Fruit fly (Drosophila melanogaster) whole organism, embryonic: ENCODE measurements around the gene CG7912.

Experiments used
- Adf1 ChIP-seq: fragments of 200-800 bp; sonication (Bioruptor generic); IDR thresholded peaks from 2 replicates; pipeline ENCODE4 v1.3.6; 2022; ENCODE audit warnings: missing biosample characterization, missing genetic modification characterization
- Bgb ChIP-seq: fragments of 200-800 bp; sonication (Bioruptor generic); IDR thresholded peaks from 2 replicates; pipeline ENCODE4 v1.3.6; 2022; ENCODE audit warnings: missing biosample characterization, missing genetic modification characterization; ENCODE audit not compliant: partially characterized antibody
- CG11695 ChIP-seq: fragments of 200-800 bp; sonication (Bioruptor generic); IDR thresholded peaks from 3 replicates; pipeline ENCODE4 v1.3.6; 2022; ENCODE audit warnings: missing biosample characterization, missing genetic modification characterization
- CG14014 ChIP-seq: fragments of 200-800 bp; sonication (Bioruptor generic); IDR thresholded peaks from 2 replicates; pipeline ENCODE4 v1.3.6; 2022; ENCODE audit warnings: missing biosample characterization, missing genetic modification characterization
- CG14710 ChIP-seq: fragments of 200-800 bp; sonication (Bioruptor generic); optimal IDR thresholded peaks from 3 replicates; lab custom pipeline; 2019; ENCODE audit warnings: missing biosample characterization, mild to moderate bottlenecking, missing genetic modification characterization, moderate library complexity
- CG15514 ChIP-seq: fragments of 200-800 bp; sonication (Bioruptor generic); optimal IDR thresholded peaks from 3 replicates; lab custom pipeline; 2017; ENCODE audit warnings: missing biosample characterization, missing genetic modification characterization, mild to moderate bottlenecking, moderate library complexity, missing genetic modification reagents
- CG16813 ChIP-seq: fragments of 200-800 bp; sonication (Bioruptor generic); IDR thresholded peaks from 3 replicates; pipeline ENCODE4 v1.3.6; 2022; ENCODE audit warnings: missing biosample characterization, missing genetic modification characterization; ENCODE audit not compliant: partially characterized antibody
- CG17359 ChIP-seq: fragments of 200-800 bp; sonication (Bioruptor generic); optimal IDR thresholded peaks from 3 replicates; lab custom pipeline; 2018; ENCODE audit warnings: missing biosample characterization, mild to moderate bottlenecking, missing genetic modification characterization, moderate library complexity
- CG18011 ChIP-seq: fragments of 200-800 bp; sonication (Bioruptor generic); optimal IDR thresholded peaks from 2 replicates; lab custom pipeline; 2017; ENCODE audit warnings: missing biosample characterization, missing genetic modification characterization, mild to moderate bottlenecking, moderate library complexity, missing genotype
- CG18764 ChIP-seq: fragments of 200-800 bp; sonication (Bioruptor generic); optimal IDR thresholded peaks from 3 replicates; lab custom pipeline; 2016; ENCODE audit warnings: missing biosample characterization, missing genetic modification characterization
- CG2116 ChIP-seq: fragments of 200-800 bp; sonication (Bioruptor generic); optimal IDR thresholded peaks from 3 replicates; lab custom pipeline; 2018; ENCODE audit warnings: missing biosample characterization, mild to moderate bottlenecking, missing genetic modification characterization
- CG30403 ChIP-seq: fragments of 200-800 bp; sonication (Bioruptor generic); optimal IDR thresholded peaks from 3 replicates; lab custom pipeline; 2016; ENCODE audit warnings: missing biosample characterization, missing genetic modification characterization
- CG31224 ChIP-seq: fragments of 200-800 bp; sonication (Bioruptor generic); IDR thresholded peaks from 2 replicates; pipeline ENCODE4 v1.3.6; 2022; ENCODE audit warnings: missing biosample characterization, missing genetic modification characterization
- CG33213 ChIP-seq: fragments of 200-800 bp; sonication (Bioruptor generic); optimal IDR thresholded peaks from 3 replicates; lab custom pipeline; 2016; ENCODE audit warnings: missing biosample characterization, missing genetic modification characterization
- CG3838 ChIP-seq: fragments of 200-800 bp; sonication (Bioruptor generic); optimal IDR thresholded peaks from 3 replicates; lab custom pipeline; 2016; ENCODE audit warnings: missing biosample characterization, missing genetic modification characterization
- CG3847 ChIP-seq: fragments of 200-800 bp; sonication (Bioruptor generic); IDR thresholded peaks from 2 replicates; pipeline ENCODE4 v1.3.6; 2022; ENCODE audit warnings: missing biosample characterization, missing genetic modification characterization
- CG7987 ChIP-seq: fragments of 200-800 bp; sonication (Bioruptor generic); optimal IDR thresholded peaks from 2 replicates; lab custom pipeline; 2018; ENCODE audit warnings: missing biosample characterization, mild to moderate bottlenecking, missing genetic modification characterization, moderate library complexity
- CG8765 ChIP-seq: fragments of 200-800 bp; sonication (Bioruptor generic); IDR thresholded peaks from 2 replicates; pipeline ENCODE4 v1.3.6; 2022; ENCODE audit warnings: missing biosample characterization, missing genetic modification characterization
- CG8924 ChIP-seq: fragments of 200-800 bp; optimal IDR thresholded peaks from 3 replicates; lab custom pipeline; 2019; ENCODE audit warnings: missing biosample characterization, mild to moderate bottlenecking, missing genetic modification characterization, moderate library complexity
- CTCF ChIP-seq: fragments of 200-800 bp; sonication (Bioruptor generic); optimal IDR thresholded peaks from 2 replicates; lab custom pipeline; 2017; ENCODE audit warnings: missing biosample characterization, mild to moderate bottlenecking, missing genetic modification characterization, moderate library complexity
- Dbx ChIP-seq: fragments of 200-800 bp; sonication (Bioruptor generic); IDR thresholded peaks from 3 replicates; pipeline ENCODE4 v1.3.6; 2022; ENCODE audit warnings: missing biosample characterization, missing genetic modification characterization
- Dip3 ChIP-seq: fragments of 200-800 bp; sonication (Bioruptor generic); optimal IDR thresholded peaks from 3 replicates; lab custom pipeline; 2016; ENCODE audit warnings: missing biosample characterization, missing genetic modification characterization
- Dll ChIP-seq: fragments of 200-800 bp; sonication (Bioruptor generic); IDR thresholded peaks from 4 replicates; pipeline ENCODE4 v1.3.6; 2022; ENCODE audit warnings: missing biosample characterization, missing genetic modification characterization; ENCODE audit not compliant: partially characterized antibody
- E2f2 ChIP-seq: fragments of 200-800 bp; sonication (Bioruptor generic); IDR thresholded peaks from 2 replicates; pipeline ENCODE4 v1.3.6; 2022; ENCODE audit warnings: missing biosample characterization, missing genetic modification characterization
- H15 ChIP-seq: fragments of 200-800 bp; sonication (Bioruptor generic); IDR thresholded peaks from 3 replicates; pipeline ENCODE4 v1.3.6; 2022; ENCODE audit warnings: missing biosample characterization, missing genetic modification characterization
- HLH4C ChIP-seq: fragments of 200-800 bp; sonication (Bioruptor generic); IDR thresholded peaks from 3 replicates; pipeline ENCODE4 v1.3.6; 2022; ENCODE audit warnings: missing biosample characterization, missing genetic modification characterization; ENCODE audit not compliant: partially characterized antibody
- Mad ChIP-seq: fragments of 200-800 bp; sonication (Bioruptor generic); optimal IDR thresholded peaks from 2 replicates; lab custom pipeline; 2016; ENCODE audit warnings: missing biosample characterization, missing genetic modification characterization
- Meics ChIP-seq: fragments of 200-800 bp; sonication (Bioruptor generic); optimal IDR thresholded peaks from 2 replicates; lab custom pipeline; 2017; ENCODE audit warnings: missing biosample characterization, mild to moderate bottlenecking, missing genetic modification characterization
- Myb ChIP-seq: fragments of 200-800 bp; sonication (Bioruptor generic); optimal IDR thresholded peaks from 2 replicates; lab custom pipeline; 2016; ENCODE audit warnings: missing biosample characterization, missing genetic modification characterization
- Nf-YC ChIP-seq: fragments of 200-800 bp; optimal IDR thresholded peaks from 3 replicates; lab custom pipeline; 2019; ENCODE audit warnings: missing biosample characterization, mild to moderate bottlenecking, missing genetic modification characterization, moderate library complexity
- Opbp ChIP-seq: fragments of 200-800 bp; sonication (Bioruptor generic); IDR thresholded peaks from 3 replicates; pipeline ENCODE4 v1.3.6; 2022; ENCODE audit warnings: missing biosample characterization, missing genetic modification characterization; ENCODE audit not compliant: partially characterized antibody
- Pdp1 ChIP-seq, 2 experiments: fragments of 200-800 bp; sonication (Bioruptor generic); optimal IDR thresholded peaks; 3 replicates each; lab custom pipeline; 2016; ENCODE audit warnings: missing biosample characterization in 2 of 2, missing genetic modification characterization in 2 of 2, mild to moderate bottlenecking in 1 of 2, moderate library complexity in 1 of 2
- Sin3A ChIP-seq: fragments of >200 bp; optimal IDR thresholded peaks from 2 replicates; lab custom pipeline; 2018
- Trl ChIP-seq, 3 experiments: fragments of >200 bp in 2 of 3; fragments of 200-800 bp in 1 of 3; sonication (Bioruptor generic) in 1 of 3; optimal IDR thresholded peaks; 2 replicates in 1 of 3; 3 replicates in 2 of 3; lab custom pipeline; 2016 to 2017; ENCODE audit warnings: missing biosample characterization in 1 of 3, missing genetic modification characterization in 1 of 3
- YL-1 ChIP-seq: fragments of 200-800 bp; sonication (Bioruptor generic); optimal IDR thresholded peaks from 3 replicates; lab custom pipeline; 2017; ENCODE audit warnings: missing biosample characterization, mild to moderate bottlenecking, missing genetic modification characterization
- amos ChIP-seq: fragments of 200-800 bp; sonication (Bioruptor generic); IDR thresholded peaks from 2 replicates; pipeline ENCODE4 v1.3.6; 2022; ENCODE audit warnings: missing biosample characterization, missing genetic modification characterization; ENCODE audit not compliant: partially characterized antibody
- bbx ChIP-seq: fragments of 200-800 bp; sonication (Bioruptor generic); IDR thresholded peaks from 2 replicates; pipeline ENCODE4 v1.3.6; 2022; ENCODE audit warnings: missing biosample characterization, missing genetic modification characterization; ENCODE audit not compliant: partially characterized antibody
- bowl ChIP-seq: fragments of 200-800 bp; sonication (Bioruptor generic); IDR thresholded peaks from 2 replicates; pipeline ENCODE4 v1.3.6; 2022; ENCODE audit warnings: missing biosample characterization, missing genetic modification characterization
- br ChIP-seq: fragments of >200 bp; optimal IDR thresholded peaks from 2 replicates; lab custom pipeline; 2017
- ewg ChIP-seq: fragments of 200-800 bp; sonication (Bioruptor generic); optimal IDR thresholded peaks from 3 replicates; lab custom pipeline; 2017; ENCODE audit warnings: mild to moderate bottlenecking, missing biosample characterization, missing genetic modification reagents, missing genetic modification characterization
- exex ChIP-seq: fragments of 200-800 bp; sonication (Bioruptor generic); optimal IDR thresholded peaks from 4 replicates; lab custom pipeline; 2018; ENCODE audit warnings: missing biosample characterization, mild to moderate bottlenecking, missing genetic modification characterization, moderate library complexity
- hbn ChIP-seq: fragments of 200-800 bp; sonication (Bioruptor generic); IDR thresholded peaks from 2 replicates; pipeline ENCODE4 v1.3.6; 2022; ENCODE audit warnings: missing biosample characterization, missing genetic modification characterization; ENCODE audit not compliant: partially characterized antibody
- insv ChIP-seq, 2 experiments: fragments of 200-800 bp; sonication (Bioruptor generic); optimal IDR thresholded peaks; 3 replicates each; lab custom pipeline; 2016 to 2018; ENCODE audit warnings: missing biosample characterization in 2 of 2, missing genetic modification characterization in 2 of 2
- inv ChIP-seq: fragments of 200-800 bp; sonication (Bioruptor generic); IDR thresholded peaks from 2 replicates; pipeline ENCODE4 v1.3.6; 2022; ENCODE audit warnings: missing biosample characterization, missing genetic modification characterization; ENCODE audit not compliant: partially characterized antibody
- lilli ChIP-seq: fragments of 200-800 bp; sonication (Bioruptor generic); optimal IDR thresholded peaks from 3 replicates; lab custom pipeline; 2016; ENCODE audit warnings: missing biosample characterization, missing genetic modification characterization
- onecut ChIP-seq: fragments of 200-800 bp; sonication (Bioruptor generic); IDR thresholded peaks from 2 replicates; pipeline ENCODE4 v1.3.6; 2022; ENCODE audit warnings: missing biosample characterization, missing genetic modification characterization
- row ChIP-seq: fragments of 200-800 bp; sonication (Bioruptor generic); IDR thresholded peaks from 3 replicates; pipeline ENCODE4 v1.3.6; 2022; ENCODE audit warnings: missing biosample characterization, missing genetic modification characterization
- slbo ChIP-seq: fragments of 200-800 bp; sonication (Bioruptor generic); IDR thresholded peaks from 2 replicates; pipeline ENCODE4 v1.3.6; 2022; ENCODE audit warnings: missing biosample characterization, missing genetic modification characterization
- stwl ChIP-seq: fragments of 200-800 bp; sonication (Bioruptor generic); optimal IDR thresholded peaks from 3 replicates; lab custom pipeline; 2018; ENCODE audit warnings: missing biosample characterization, mild to moderate bottlenecking, missing genetic modification characterization, moderate library complexity
- tin ChIP-seq: fragments of 200-800 bp; sonication (Bioruptor generic); optimal IDR thresholded peaks from 3 replicates; lab custom pipeline; 2016; ENCODE audit warnings: missing biosample characterization, missing genetic modification characterization
- twi ChIP-seq: fragments of 200-800 bp; optimal IDR thresholded peaks from 2 replicates; lab custom pipeline; 2019; ENCODE audit warnings: missing biosample characterization, mild to moderate bottlenecking, missing genetic modification characterization, moderate library complexity

CG7912 gene

DNA sequence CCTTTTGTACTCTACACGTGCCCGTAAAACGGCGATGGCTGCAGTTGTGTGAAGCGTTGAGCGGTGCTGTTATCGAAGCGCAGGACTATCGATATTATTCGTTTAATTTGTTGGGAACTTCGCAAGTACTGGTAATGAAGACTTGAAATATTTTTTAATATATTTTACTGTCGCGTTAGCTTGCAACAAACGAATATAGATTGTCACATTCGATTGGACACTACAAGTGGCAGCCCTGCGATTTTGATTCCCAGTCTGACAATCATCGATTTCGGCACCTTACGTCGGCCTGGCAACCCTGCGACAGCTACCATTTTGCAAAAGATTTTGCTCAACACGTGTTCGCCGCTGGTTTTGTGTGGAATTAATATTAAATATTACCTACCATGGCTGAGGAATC lies 4.3 kb downstream of the CG7912 start, which contains the start of the genes Nlp and Nph (continued):
- TF ChIP-seq CG11695 (GFP tag; lab: Robert Waterston, UW) (no peak), H15 (no peak), slbo (GFP tag; lab: Robert Waterston, UW) (peak; percentile 45), stwl (peak; percentile 90), Dbx (GFP tag; lab: Robert Waterston, UW) (0 out of 3 replicates have a peak, but pooled peaks have one; percentile 36), lilli (GFP tag; lab: Kevin White, UChicago) (peak; percentile 54), Trl (optimal IDR thresholded peaks at IDR 0.05; lab: Kevin White, UChicago) (no peak), Trl (GFP tag; optimal IDR thresholded peaks at IDR 0.05; lab: Kevin White, UChicago) (peak; percentile 0), CG3838 (GFP tag; lab: Kevin White, UChicago) (peak; percentile 10), CG8765 (no peak), row (peak; percentile 60), CG18764 (GFP tag; lab: Kevin White, UChicago) (peak; percentile 10), Dll (GFP tag; lab: Robert Waterston, UW) (peak; percentile 96), CG30403 (GFP tag; lab: Kevin White, UChicago) (peak; percentile 40), CTCF (peak; percentile 37), Mad (GFP tag; lab: Kevin White, UChicago) (peak; percentile 41), Nf-YC (tag; lab: Kevin White, UChicago) (peak; percentile 39), Myb (GFP tag; lab: Kevin White, UChicago) (peak; percentile 26), CG15514 (GFP tag; lab: Kevin White, UChicago) (peak; percentile 85), inv (GFP tag; lab: Robert Waterston, UW) (peak; percentile 70), E2f2 (GFP tag; lab: Robert Waterston, UW) (peak; percentile 45), YL-1 (GFP tag; lab: Kevin White, UChicago) (peak; percentile 93), Sin3A (peak; percentile 84), CG3847 (GFP tag; lab: Robert Waterston, UW) (0 out of 2 replicates have a peak, but pooled peaks have one; percentile 53), CG2116 (GFP tag; lab: Kevin White, UChicago) (peak; percentile 93), Dip3 (GFP tag; lab: Kevin White, UChicago) (peak; percentile 15), CG8924 (tag; lab: Kevin White, UChicago) (peak; percentile 43), Bgb (GFP tag; lab: Robert Waterston, UW) (peak; percentile 84), br (lab: Kevin White, UChicago) (no peak), CG31224 (GFP tag; lab: Robert Waterston, UW) (no peak), Meics (GFP tag; lab: Kevin White, UChicago) (peak; percentile 74), ewg (GFP tag; lab: Kevin White, UChicago) (no peak), insv (GFP tag; optimal IDR thresholded peaks at IDR 0.05; lab: Kevin White, UChicago) (peak in 1 of 2 experiments; percentile 9), CG16813 (GFP tag; lab: Robert Waterston, UW) (peak; percentile 86), bowl (GFP tag; lab: Robert Waterston, UW) (no peak), tin (peak; percentile 43), twi (tag; lab: Kevin White, UChicago) (peak; percentile 41), CG33213 (GFP tag; lab: Kevin White, UChicago) (peak; percentile 19), CG17359 (peak; percentile 0), Pdp1 (GFP tag; optimal IDR thresholded peaks at IDR 0.05; lab: Kevin White, UChicago) (peak; percentile 11 to 19), exex (tag; lab: Kevin White, UChicago) (no peak), onecut (GFP tag; lab: Robert Waterston, UW) (peak; percentile 41; the same call in 1 of the 2 replicates), Adf1 (0 out of 2 replicates have a peak, but pooled peaks have one; percentile 7), CG14710 (tag; lab: Kevin White, UChicago) (peak; percentile 67), CG7987 (GFP tag; lab: Kevin White, UChicago) (no peak), amos (GFP tag; lab: Robert Waterston, UW) (peak; percentile 76), CG14014 (no peak), HLH4C (GFP tag; lab: Robert Waterston, UW) (peak; percentile 89), hbn (GFP tag; lab: Robert Waterston, UW) (peak; percentile 88), Opbp (GFP tag; lab: Robert Waterston, UW) (peak; percentile 76), bbx (GFP tag; lab: Robert Waterston, UW) (peak; percentile 76), CG18011 (GFP tag; lab: Kevin White, UChicago) (peak; percentile 30)
